Fruit fly (Drosophila melanogaster): ENCODE results near the gene Fer1.

The Fer1 gene

dm6 chr3R:7135881-7136280, at the start of gene Fer1:
TSS of gene Fer1 (plus strand) at chr3R:7136206.
- TF ChIP-seq Dll (optimal IDR thresholded peaks at IDR 0.05) (no peak), usp (GFP tag; optimal IDR thresholded peaks at IDR 0.05) (no peak), psq (optimal IDR thresholded peaks at IDR 0.05) (no peak), EcR (GFP tag; optimal IDR thresholded peaks at IDR 0.05) (no peak), pan (optimal IDR thresholded peaks at IDR 0.05) (no peak), CG8478 (optimal IDR thresholded peaks at IDR 0.05) (no peak)

- TF ChIP-seq CG8478 (optimal IDR thresholded peaks at IDR 0.05) (no peak), psq (optimal IDR thresholded peaks at IDR 0.05) (no peak), Dll (optimal IDR thresholded peaks at IDR 0.05) (no peak), EcR (GFP tag; optimal IDR thresholded peaks at IDR 0.05) (no peak), pan (optimal IDR thresholded peaks at IDR 0.05) (no peak), usp (GFP tag; optimal IDR thresholded peaks at IDR 0.05) (no peak)
Measured at dm6 chr3R:7086377-7087200, 49.4 kb upstream of the Fer1 start, which contains the start of gene alphaTub84B. TSS of gene alphaTub84B (plus strand) at chr3R:7086599.

- TF ChIP-seq psq (optimal IDR thresholded peaks at IDR 0.05) (no peak), EcR (GFP tag; optimal IDR thresholded peaks at IDR 0.05) (no peak), usp (GFP tag; optimal IDR thresholded peaks at IDR 0.05) (no peak), pan (optimal IDR thresholded peaks at IDR 0.05) (no peak), CG8478 (optimal IDR thresholded peaks at IDR 0.05) (no peak), Dll (optimal IDR thresholded peaks at IDR 0.05) (no peak)
Measured at dm6 chr3R:7087201-7087505, 48.9 kb upstream of the Fer1 start.

dm6 chr3R:7087904-7088303, 48.1 kb upstream of the Fer1 start:
- TF ChIP-seq Dll (optimal IDR thresholded peaks at IDR 0.05) (no peak), pan (optimal IDR thresholded peaks at IDR 0.05) (no peak), psq (optimal IDR thresholded peaks at IDR 0.05) (no peak), EcR (GFP tag; optimal IDR thresholded peaks at IDR 0.05) (no peak), usp (GFP tag; optimal IDR thresholded peaks at IDR 0.05) (no peak), CG8478 (optimal IDR thresholded peaks at IDR 0.05) (no peak)

dm6 chr3R:7088837-7089361, 47.1 kb upstream of the Fer1 start:
- TF ChIP-seq EcR (GFP tag; optimal IDR thresholded peaks at IDR 0.05): no peak
- no peak for TF ChIP-seq Dll (optimal IDR thresholded peaks at IDR 0.05)
- TF ChIP-seq usp (GFP tag; optimal IDR thresholded peaks at IDR 0.05): no peak
- no peak for TF ChIP-seq pan (optimal IDR thresholded peaks at IDR 0.05)
- no peak for TF ChIP-seq CG8478 (optimal IDR thresholded peaks at IDR 0.05)
- TF ChIP-seq psq (optimal IDR thresholded peaks at IDR 0.05): no peak

dm6 chr3R:7089522-7090336, 46.3 kb upstream of the Fer1 start:
- TF ChIP-seq EcR (GFP tag; optimal IDR thresholded peaks at IDR 0.05) (no peak), psq (optimal IDR thresholded peaks at IDR 0.05) (no peak), pan (optimal IDR thresholded peaks at IDR 0.05) (no peak), CG8478 (optimal IDR thresholded peaks at IDR 0.05) (no peak), Dll (optimal IDR thresholded peaks at IDR 0.05) (no peak), usp (GFP tag; optimal IDR thresholded peaks at IDR 0.05) (no peak)

dm6 chr3R:7090337-7090830, 45.6 kb upstream of the Fer1 start:
- TF ChIP-seq EcR (GFP tag; optimal IDR thresholded peaks at IDR 0.05) (no peak), CG8478 (optimal IDR thresholded peaks at IDR 0.05) (no peak), usp (GFP tag; optimal IDR thresholded peaks at IDR 0.05) (no peak), pan (optimal IDR thresholded peaks at IDR 0.05) (peak; percentile 87), psq (optimal IDR thresholded peaks at IDR 0.05) (no peak), Dll (optimal IDR thresholded peaks at IDR 0.05) (no peak)

- no peak for TF ChIP-seq CG8478 (optimal IDR thresholded peaks at IDR 0.05)
- no peak for TF ChIP-seq pan (optimal IDR thresholded peaks at IDR 0.05)
- TF ChIP-seq usp (GFP tag; optimal IDR thresholded peaks at IDR 0.05): no peak
- no peak for TF ChIP-seq EcR (GFP tag; optimal IDR thresholded peaks at IDR 0.05)
- no peak for TF ChIP-seq Dll (optimal IDR thresholded peaks at IDR 0.05)
- no peak for TF ChIP-seq psq (optimal IDR thresholded peaks at IDR 0.05)
Measured at dm6 chr3R:7091904-7092303, 44.1 kb upstream of the Fer1 start.

dm6 chr3R:7093592-7093991, 42.4 kb upstream of the Fer1 start:
- TF ChIP-seq pan (optimal IDR thresholded peaks at IDR 0.05) (no peak), CG8478 (optimal IDR thresholded peaks at IDR 0.05) (no peak), psq (optimal IDR thresholded peaks at IDR 0.05) (no peak), usp (GFP tag; optimal IDR thresholded peaks at IDR 0.05) (no peak), Dll (optimal IDR thresholded peaks at IDR 0.05) (no peak), EcR (GFP tag; optimal IDR thresholded peaks at IDR 0.05) (no peak)

- TF ChIP-seq pan (optimal IDR thresholded peaks at IDR 0.05) (no peak), usp (GFP tag; optimal IDR thresholded peaks at IDR 0.05) (no peak), CG8478 (optimal IDR thresholded peaks at IDR 0.05) (no peak), psq (optimal IDR thresholded peaks at IDR 0.05) (no peak), Dll (optimal IDR thresholded peaks at IDR 0.05) (no peak), EcR (GFP tag; optimal IDR thresholded peaks at IDR 0.05) (no peak)
Measured at dm6 chr3R:7094368-7094767, 41.6 kb upstream of the Fer1 start.
